Fruit fly (Drosophila melanogaster) whole organism, embryonic: ENCODE measurements around the gene CG17154.

Experiments used
- Blimp-1 ChIP-seq: fragments of 200-800 bp; sonication (Bioruptor generic); optimal IDR thresholded peaks from 3 replicates; lab custom pipeline; 2018; ENCODE audit warnings: missing biosample characterization, missing genetic modification characterization, mild to moderate bottlenecking, moderate library complexity, missing genetic modification reagents
- BtbVII ChIP-seq: fragments of 200-800 bp; sonication (Bioruptor generic); optimal IDR thresholded peaks from 3 replicates; lab custom pipeline; 2017; ENCODE audit warnings: missing biosample characterization, mild to moderate bottlenecking, missing genetic modification characterization
- CG10209 ChIP-seq: fragments of 200-800 bp; sonication (Bioruptor generic); optimal IDR thresholded peaks from 3 replicates; lab custom pipeline; 2017; ENCODE audit warnings: missing biosample characterization, mild to moderate bottlenecking, missing genetic modification characterization, missing genetic modification reagents
- CG10543 ChIP-seq: fragments of 200-800 bp; sonication (Bioruptor generic); optimal IDR thresholded peaks from 3 replicates; lab custom pipeline; 2017; ENCODE audit warnings: missing biosample characterization, mild to moderate bottlenecking, missing genetic modification characterization, moderate library complexity
- CG12769 ChIP-seq: fragments of 200-800 bp; sonication (Bioruptor generic); optimal IDR thresholded peaks from 2 replicates; lab custom pipeline; 2019; ENCODE audit warnings: missing biosample characterization, mild to moderate bottlenecking, missing genetic modification characterization, moderate library complexity
- CG12942 ChIP-seq: fragments of 200-800 bp; sonication (Bioruptor generic); optimal IDR thresholded peaks from 3 replicates; lab custom pipeline; 2016; ENCODE audit warnings: missing biosample characterization, missing genetic modification characterization
- CG13296 ChIP-seq: fragments of 200-800 bp; sonication (Bioruptor generic); optimal IDR thresholded peaks from 3 replicates; lab custom pipeline; 2018; ENCODE audit warnings: missing biosample characterization, mild to moderate bottlenecking, missing genetic modification characterization
- CG1529 ChIP-seq: fragments of 200-800 bp; sonication (Bioruptor generic); optimal IDR thresholded peaks from 3 replicates; lab custom pipeline; 2018; ENCODE audit warnings: missing biosample characterization, missing genetic modification characterization
- CG2712 ChIP-seq: fragments of 200-800 bp; optimal IDR thresholded peaks from 3 replicates; lab custom pipeline; 2019; ENCODE audit warnings: missing biosample characterization, mild to moderate bottlenecking, missing genetic modification characterization, moderate library complexity
- CG34376 ChIP-seq: fragments of 200-800 bp; sonication (Bioruptor generic); optimal IDR thresholded peaks from 2 replicates; lab custom pipeline; 2018; ENCODE audit warnings: missing biosample characterization, mild to moderate bottlenecking, missing genetic modification characterization
- CG5180 ChIP-seq: fragments of 200-800 bp; sonication (Bioruptor generic); optimal IDR thresholded peaks from 3 replicates; lab custom pipeline; 2017; ENCODE audit warnings: missing biosample characterization, missing genetic modification characterization, mild to moderate bottlenecking, moderate library complexity, missing genetic modification reagents
- CG8290 ChIP-seq, 3 experiments: fragments of 200-800 bp; sonication (Bioruptor generic); optimal IDR thresholded peaks; 2 replicates each; lab custom pipeline; 2016 to 2019; ENCODE audit warnings: missing biosample characterization in 3 of 3, missing genetic modification characterization in 3 of 3, mild to moderate bottlenecking in 2 of 3, moderate library complexity in 1 of 3
- CG8924 ChIP-seq: fragments of 200-800 bp; optimal IDR thresholded peaks from 3 replicates; lab custom pipeline; 2019; ENCODE audit warnings: missing biosample characterization, mild to moderate bottlenecking, missing genetic modification characterization, moderate library complexity
- Deaf1 ChIP-seq: fragments of 200-800 bp; optimal IDR thresholded peaks from 3 replicates; lab custom pipeline; 2019; ENCODE audit warnings: missing biosample characterization, mild to moderate bottlenecking, missing genetic modification characterization, moderate library complexity
- Fer2 ChIP-seq: fragments of 200-800 bp; sonication (Bioruptor generic); optimal IDR thresholded peaks from 2 replicates; lab custom pipeline; 2018; ENCODE audit warnings: missing biosample characterization, mild to moderate bottlenecking, missing genetic modification characterization, moderate library complexity
- Hr51 ChIP-seq, 2 experiments: fragments of 200-800 bp; sonication (Bioruptor generic); optimal IDR thresholded peaks; 2 replicates in 1 of 2; 3 replicates in 1 of 2; lab custom pipeline; 2016 to 2018; ENCODE audit warnings: missing biosample characterization in 2 of 2, missing genetic modification characterization in 2 of 2, mild to moderate bottlenecking in 1 of 2, moderate library complexity in 1 of 2
- Jarid2 ChIP-seq: fragments of 200-800 bp; sonication (Bioruptor generic); optimal IDR thresholded peaks from 3 replicates; lab custom pipeline; 2017; ENCODE audit warnings: mild to moderate bottlenecking, missing biosample characterization, missing genetic modification reagents, missing genetic modification characterization
- Pdp1 ChIP-seq, 2 experiments: fragments of 200-800 bp; sonication (Bioruptor generic); optimal IDR thresholded peaks; 3 replicates each; lab custom pipeline; 2016; ENCODE audit warnings: missing biosample characterization in 2 of 2, missing genetic modification characterization in 2 of 2, mild to moderate bottlenecking in 1 of 2, moderate library complexity in 1 of 2
- Vsx1 ChIP-seq: fragments of 200-800 bp; sonication (Bioruptor generic); optimal IDR thresholded peaks from 2 replicates; lab custom pipeline; 2017; ENCODE audit warnings: missing biosample characterization, mild to moderate bottlenecking, missing genetic modification characterization, missing genetic modification reagents
- chinmo ChIP-seq: fragments of 200-800 bp; sonication (Bioruptor generic); IDR thresholded peaks from 4 replicates; pipeline ENCODE4 v1.3.6; 2022; ENCODE audit warnings: missing biosample characterization, missing genetic modification characterization; ENCODE audit not compliant: partially characterized antibody
- crc ChIP-seq: fragments of 200-800 bp; sonication (Bioruptor generic); optimal IDR thresholded peaks from 2 replicates; lab custom pipeline; 2016; ENCODE audit warnings: missing biosample characterization, missing genetic modification characterization
- dan ChIP-seq: fragments of 200-800 bp; sonication (Bioruptor generic); IDR thresholded peaks from 2 replicates; pipeline ENCODE4 v1.3.6; 2022; ENCODE audit warnings: missing biosample characterization, missing genetic modification characterization
- eve ChIP-seq, 2 experiments: fragments of >200 bp; optimal IDR thresholded peaks; 2 replicates each; lab custom pipeline; 2017; ENCODE audit warnings: missing biosample characterization in 2 of 2, missing genetic modification characterization in 2 of 2
- exex ChIP-seq: fragments of 200-800 bp; sonication (Bioruptor generic); optimal IDR thresholded peaks from 4 replicates; lab custom pipeline; 2018; ENCODE audit warnings: missing biosample characterization, mild to moderate bottlenecking, missing genetic modification characterization, moderate library complexity
- grn ChIP-seq: fragments of 200-800 bp; sonication (Bioruptor generic); optimal IDR thresholded peaks from 3 replicates; lab custom pipeline; 2017; ENCODE audit warnings: missing biosample characterization, missing genetic modification characterization
- kni ChIP-seq: fragments of 200-800 bp; sonication (Bioruptor generic); optimal IDR thresholded peaks from 3 replicates; lab custom pipeline; 2017; ENCODE audit warnings: mild to moderate bottlenecking, missing biosample characterization, missing genetic modification reagents, missing genetic modification characterization
- lbe ChIP-seq: fragments of 200-800 bp; sonication (Bioruptor generic); optimal IDR thresholded peaks from 2 replicates; lab custom pipeline; 2016; ENCODE audit warnings: missing biosample characterization, mild to moderate bottlenecking, missing genetic modification characterization
- mirr ChIP-seq: fragments of 200-800 bp; sonication (Bioruptor generic); optimal IDR thresholded peaks from 3 replicates; lab custom pipeline; 2018; ENCODE audit warnings: missing biosample characterization, mild to moderate bottlenecking, missing genetic modification characterization
- odd ChIP-seq: fragments of 200-800 bp; sonication (Bioruptor generic); optimal IDR thresholded peaks from 2 replicates; lab custom pipeline; 2017; ENCODE audit warnings: missing biosample characterization, mild to moderate bottlenecking, missing genetic modification characterization
- pita ChIP-seq: fragments of 200-800 bp; sonication (Bioruptor generic); optimal IDR thresholded peaks from 2 replicates; lab custom pipeline; 2017; ENCODE audit warnings: missing biosample characterization, mild to moderate bottlenecking, missing genetic modification characterization
- sens ChIP-seq: fragments of 200-800 bp; sonication (Bioruptor generic); peaks from one replicate; lab custom pipeline; 2016; ENCODE audit warnings: missing biosample characterization, missing genetic modification characterization
- sisA ChIP-seq: fragments of 200-800 bp; sonication (Bioruptor generic); IDR thresholded peaks from 2 replicates; pipeline ENCODE4 v1.3.6; 2022; ENCODE audit warnings: missing biosample characterization, missing genetic modification characterization
- slbo ChIP-seq: fragments of 200-800 bp; sonication (Bioruptor generic); IDR thresholded peaks from 2 replicates; pipeline ENCODE4 v1.3.6; 2022; ENCODE audit warnings: missing biosample characterization, missing genetic modification characterization
- sqz ChIP-seq: fragments of 200-800 bp; sonication (Bioruptor generic); optimal IDR thresholded peaks from 3 replicates; lab custom pipeline; 2018; ENCODE audit warnings: missing biosample characterization, mild to moderate bottlenecking, missing genetic modification characterization
- sug ChIP-seq: fragments of 200-800 bp; optimal IDR thresholded peaks from 2 replicates; lab custom pipeline; 2019; ENCODE audit warnings: missing biosample characterization, mild to moderate bottlenecking, missing genetic modification characterization, moderate library complexity

The CG17154 gene

DNA sequence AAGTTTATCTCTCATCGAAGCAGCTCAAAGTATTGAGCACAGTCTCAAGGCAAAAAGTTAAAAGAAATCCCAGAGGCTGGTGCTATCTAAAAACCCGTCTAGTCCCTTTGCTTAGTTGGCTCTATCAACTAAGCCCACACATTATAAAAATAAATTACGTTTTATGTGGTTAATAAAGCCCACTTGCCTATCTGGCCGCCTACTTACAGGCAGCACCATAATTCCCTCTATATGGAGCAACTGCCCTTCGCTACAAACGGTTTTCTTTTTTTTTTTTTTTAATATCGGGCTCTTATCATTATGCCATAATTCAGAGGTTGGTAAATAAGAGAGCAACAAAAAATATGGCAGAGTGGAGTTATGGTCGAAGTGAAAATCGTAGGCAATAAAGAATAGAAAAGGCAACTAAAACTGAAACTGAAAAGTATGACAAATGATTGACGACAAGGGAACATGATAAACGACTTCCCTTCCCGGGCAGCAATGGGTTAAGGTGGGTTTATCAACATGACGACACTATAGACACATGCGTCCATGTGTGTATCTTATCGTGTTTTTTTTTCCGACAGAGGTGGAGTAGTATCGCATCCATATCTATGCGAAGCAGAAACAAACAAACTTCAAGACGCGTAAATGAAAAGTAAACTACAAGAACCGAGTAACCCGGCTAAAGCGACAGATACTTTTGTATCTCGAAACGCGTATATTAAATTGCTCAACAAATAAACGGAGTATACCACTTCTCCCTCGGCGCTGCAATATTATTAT lies 9.7 kb upstream of the CG17154 start (continued):
- TF ChIP-seq CG8924 (tag; lab: Kevin White, UChicago) (peak; percentile 26), Jarid2 (GFP tag; lab: Kevin White, UChicago) (peak; percentile 34), CG1529 (GFP tag; lab: Kevin White, UChicago) (peak; percentile 4), CG13296 (GFP tag; lab: Kevin White, UChicago) (peak; percentile 31), dan (GFP tag; lab: Robert Waterston, UW) (no peak), crc (GFP tag; lab: Kevin White, UChicago) (no peak), chinmo (GFP tag; lab: Robert Waterston, UW) (0 out of 4 replicates have a peak, but pooled peaks have one; percentile 10), CG10209 (GFP tag; lab: Kevin White, UChicago) (peak; percentile 32), odd (peak; percentile 61), CG2712 (tag; lab: Kevin White, UChicago) (peak; percentile 26), eve (GFP tag; optimal IDR thresholded peaks at IDR 0.05; lab: Kevin White, UChicago) (peak in 1 of 2 experiments; percentile 46), slbo (0 out of 2 replicates have a peak, but pooled peaks have one; percentile 12), BtbVII (GFP tag; lab: Kevin White, UChicago) (peak; percentile 43), CG12942 (GFP tag; lab: Kevin White, UChicago) (no peak), Hr51 (GFP tag; optimal IDR thresholded peaks at IDR 0.05; lab: Kevin White, UChicago) (peak in 1 of 2 experiments; percentile 22), CG8290 (GFP tag; optimal IDR thresholded peaks at IDR 0.05; lab: Kevin White, UChicago) (no peak), CG8290 (tag; optimal IDR thresholded peaks at IDR 0.05; lab: Kevin White, UChicago) (peak in 1 of 2 experiments; percentile 3)
- TF ChIP-seq, all 482 proteins: peak for 96

DNA sequence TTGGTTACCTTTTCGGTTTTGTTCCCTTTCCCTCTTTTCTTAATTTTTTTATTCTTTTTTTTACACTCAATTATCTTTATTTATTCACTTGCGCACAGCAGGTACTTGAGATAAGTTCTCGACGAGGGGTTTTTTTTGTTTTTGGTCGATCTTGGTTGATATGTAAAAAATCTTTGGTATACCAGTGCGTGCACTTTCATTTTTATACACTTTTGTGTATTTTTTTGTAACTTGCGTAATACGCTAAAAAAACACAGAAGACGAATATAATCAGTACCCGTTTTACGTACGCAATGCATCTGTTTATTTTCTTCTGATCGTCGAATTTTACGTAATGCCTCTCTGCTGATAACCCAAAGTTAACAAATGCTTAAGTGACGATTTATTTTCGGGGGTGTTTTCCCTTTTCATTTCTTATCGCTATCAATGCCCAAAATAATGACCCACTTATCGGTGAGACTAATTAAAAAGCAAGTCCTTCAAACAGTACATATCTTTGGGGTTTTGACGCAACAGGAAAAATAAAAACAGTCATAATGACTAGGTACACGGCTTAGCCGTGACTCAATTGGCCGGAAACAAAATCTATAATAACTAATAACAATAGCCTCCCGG lies 9.0 kb upstream of the CG17154 start:
- peak; percentile 17 for TF ChIP-seq CG12769 (tag; lab: Kevin White, UChicago)
- TF ChIP-seq kni: peak; percentile 44
- no peak for TF ChIP-seq pita (GFP tag; lab: Kevin White, UChicago)
- TF ChIP-seq sqz (GFP tag; lab: Kevin White, UChicago): peak; percentile 82
- peak; percentile 7 for TF ChIP-seq CG10543 (GFP tag; lab: Kevin White, UChicago)
- TF ChIP-seq Pdp1 (GFP tag; optimal IDR thresholded peaks at IDR 0.05; lab: Kevin White, UChicago): peak in 1 of 2 experiments; percentile 90
- TF ChIP-seq CG34376 (GFP tag; lab: Kevin White, UChicago): peak; percentile 14
- TF ChIP-seq CG5180 (GFP tag; lab: Kevin White, UChicago): no peak
- no peak for TF ChIP-seq sisA (GFP tag; lab: Robert Waterston, UW)
- TF ChIP-seq sug (tag; lab: Kevin White, UChicago): peak; percentile 55
- peak; percentile 36 for TF ChIP-seq sens (GFP tag; lab: Kevin White, UChicago)
- TF ChIP-seq Vsx1 (GFP tag; lab: Kevin White, UChicago): peak; percentile 64
- no peak for TF ChIP-seq Deaf1
- TF ChIP-seq mirr (GFP tag; lab: Kevin White, UChicago): peak; percentile 76
- TF ChIP-seq Blimp-1: peak; percentile 12
- TF ChIP-seq exex (tag; lab: Kevin White, UChicago): peak; percentile 95
- TF ChIP-seq grn (GFP tag; lab: Kevin White, UChicago): peak; percentile 47
- TF ChIP-seq lbe (GFP tag; lab: Kevin White, UChicago): peak; percentile 3
- TF ChIP-seq Fer2 (tag; lab: Kevin White, UChicago): no peak
